Fruit fly (Drosophila melanogaster): Measurements from ENCODE around the gene CG14440.

Gene CG14440

DNA sequence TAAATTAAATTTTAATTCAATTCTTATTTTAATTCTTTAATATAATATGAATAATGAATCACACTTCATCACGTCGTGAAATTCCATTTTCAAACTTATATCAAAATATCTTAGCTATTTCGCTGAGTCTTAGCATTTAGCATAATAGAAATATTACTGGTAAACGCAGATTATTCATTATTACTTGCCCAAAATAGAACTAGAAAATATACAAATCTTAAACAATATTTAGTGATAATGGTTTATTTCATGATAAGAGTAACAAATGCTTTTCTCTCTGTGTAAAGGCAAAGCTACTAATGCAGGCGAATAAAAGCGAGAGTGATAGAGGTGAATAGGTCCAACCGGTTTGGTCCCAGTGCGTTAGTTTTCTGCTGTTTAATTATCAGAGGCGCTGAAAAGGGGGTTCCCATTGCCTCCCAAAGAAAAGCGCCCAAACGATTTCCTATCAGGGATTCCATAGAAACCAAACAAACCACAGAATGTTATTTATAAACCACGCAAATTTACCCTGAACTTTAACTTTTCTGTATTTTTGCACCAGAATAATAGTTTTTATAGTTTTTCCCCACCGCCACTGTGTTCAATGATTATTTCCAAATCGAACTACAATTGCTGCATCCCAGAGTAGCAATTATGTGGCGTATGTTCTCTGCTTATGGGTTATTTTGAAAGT, 35.4 kb downstream of the CG14440 start:
- TF ChIP-seq pan (optimal IDR thresholded peaks at IDR 0.05) (no peak), psq (optimal IDR thresholded peaks at IDR 0.05) (no peak), Dll (optimal IDR thresholded peaks at IDR 0.05) (no peak), usp (GFP tag; optimal IDR thresholded peaks at IDR 0.05) (no peak)

DNA sequence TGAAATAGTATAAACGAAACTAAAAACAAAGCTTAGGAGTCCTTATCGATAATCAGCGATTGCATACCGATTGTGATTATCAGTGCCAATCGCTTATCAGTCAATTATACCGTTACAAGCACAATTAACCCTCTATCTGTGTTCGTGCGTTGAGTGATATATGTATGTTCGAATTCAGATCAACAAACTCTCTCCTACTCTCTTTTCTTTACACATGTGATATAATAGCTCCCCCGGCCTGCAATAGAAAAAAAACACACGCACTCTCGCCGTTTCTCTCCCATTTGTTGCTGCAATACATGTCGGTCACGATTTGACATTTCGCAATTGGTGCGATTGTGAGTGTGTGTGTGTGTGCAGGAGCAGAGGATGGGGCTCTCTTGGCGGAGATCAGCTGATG, 36.0 kb downstream of the CG14440 start:
- TF ChIP-seq CG8478 (optimal IDR thresholded peaks at IDR 0.05) (no peak), psq (optimal IDR thresholded peaks at IDR 0.05) (no peak), pan (optimal IDR thresholded peaks at IDR 0.05) (no peak), EcR (GFP tag; optimal IDR thresholded peaks at IDR 0.05) (no peak), usp (GFP tag; optimal IDR thresholded peaks at IDR 0.05) (no peak), Dll (optimal IDR thresholded peaks at IDR 0.05) (no peak)

DNA sequence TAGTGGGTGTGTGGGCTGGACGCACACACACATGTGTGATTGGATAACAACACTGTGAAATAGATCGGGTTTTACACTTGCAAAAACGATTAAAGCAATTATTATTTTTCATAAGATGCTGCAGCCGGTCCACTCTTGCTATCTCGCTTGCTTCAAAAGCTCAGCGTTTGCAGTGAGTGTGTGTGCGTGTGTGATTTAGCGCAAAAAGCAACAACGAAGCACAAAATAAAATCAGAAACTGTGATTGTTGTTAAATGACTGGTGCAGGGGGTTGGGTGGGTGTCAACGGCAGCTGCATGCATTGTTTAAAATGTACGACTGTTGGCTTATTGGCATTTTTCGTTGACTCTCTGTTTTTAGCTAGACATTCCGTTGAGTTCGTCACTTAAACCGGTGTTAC, 36.5 kb downstream of the CG14440 start:
- TF ChIP-seq pan (optimal IDR thresholded peaks at IDR 0.05): no peak
- TF ChIP-seq usp (GFP tag; optimal IDR thresholded peaks at IDR 0.05): no peak
- no peak for TF ChIP-seq CG8478 (optimal IDR thresholded peaks at IDR 0.05)
- TF ChIP-seq psq (optimal IDR thresholded peaks at IDR 0.05): no peak

DNA sequence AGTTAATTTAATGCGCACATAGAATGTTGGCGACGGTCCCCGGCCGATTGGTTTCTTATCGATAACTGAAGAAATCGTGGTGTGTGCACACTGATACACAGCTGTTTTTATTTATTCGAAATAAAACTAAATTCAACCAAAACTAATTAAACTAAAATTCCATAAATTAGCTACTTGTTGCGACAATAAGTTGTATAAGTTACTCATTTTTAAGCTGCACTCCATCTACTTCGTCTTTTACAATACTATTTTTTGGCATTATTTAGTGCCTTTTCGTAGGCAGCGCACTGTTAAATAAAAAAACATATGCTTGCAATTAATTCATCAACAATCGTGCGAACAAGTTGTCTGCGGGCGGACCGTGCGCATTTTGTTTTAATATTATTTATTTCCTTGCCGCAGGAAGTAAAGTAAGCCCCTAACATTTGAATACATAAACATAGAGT, 37.0 kb downstream of the CG14440 start, which contains the start of the genes CG3224 and Ctr1A:
CG3224 (minus strand) TSS at position 71 of the 446 bp plus-strand sequence.
Ctr1A (plus strand) TSS at position 256 of the 446 bp plus-strand sequence.
- TF ChIP-seq psq (optimal IDR thresholded peaks at IDR 0.05): no peak
- no peak for TF ChIP-seq Dll (optimal IDR thresholded peaks at IDR 0.05)
- TF ChIP-seq usp (GFP tag; optimal IDR thresholded peaks at IDR 0.05): no peak
- no peak for TF ChIP-seq CG8478 (optimal IDR thresholded peaks at IDR 0.05)
- TF ChIP-seq EcR (GFP tag; optimal IDR thresholded peaks at IDR 0.05): no peak
- TF ChIP-seq pan (optimal IDR thresholded peaks at IDR 0.05): no peak

DNA sequence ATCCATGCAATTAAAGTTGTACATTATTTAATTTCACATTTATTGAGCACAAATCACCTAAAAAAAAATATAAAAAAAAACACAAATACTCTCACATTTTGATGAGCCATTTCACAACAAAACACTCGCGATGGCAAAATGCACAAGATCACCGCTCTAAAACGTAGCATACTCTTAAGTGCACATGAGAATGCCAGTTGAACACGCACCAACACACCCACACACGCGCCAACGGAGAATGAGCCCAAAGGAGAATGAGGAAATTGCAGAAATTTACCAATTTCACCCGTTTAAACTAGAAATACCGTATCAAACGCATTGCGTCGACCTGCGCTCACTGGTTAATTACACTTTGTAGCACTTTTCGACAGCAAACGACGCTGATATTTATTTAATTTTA, 38.4 kb downstream of the CG14440 start:
- TF ChIP-seq psq (optimal IDR thresholded peaks at IDR 0.05): no peak

DNA sequence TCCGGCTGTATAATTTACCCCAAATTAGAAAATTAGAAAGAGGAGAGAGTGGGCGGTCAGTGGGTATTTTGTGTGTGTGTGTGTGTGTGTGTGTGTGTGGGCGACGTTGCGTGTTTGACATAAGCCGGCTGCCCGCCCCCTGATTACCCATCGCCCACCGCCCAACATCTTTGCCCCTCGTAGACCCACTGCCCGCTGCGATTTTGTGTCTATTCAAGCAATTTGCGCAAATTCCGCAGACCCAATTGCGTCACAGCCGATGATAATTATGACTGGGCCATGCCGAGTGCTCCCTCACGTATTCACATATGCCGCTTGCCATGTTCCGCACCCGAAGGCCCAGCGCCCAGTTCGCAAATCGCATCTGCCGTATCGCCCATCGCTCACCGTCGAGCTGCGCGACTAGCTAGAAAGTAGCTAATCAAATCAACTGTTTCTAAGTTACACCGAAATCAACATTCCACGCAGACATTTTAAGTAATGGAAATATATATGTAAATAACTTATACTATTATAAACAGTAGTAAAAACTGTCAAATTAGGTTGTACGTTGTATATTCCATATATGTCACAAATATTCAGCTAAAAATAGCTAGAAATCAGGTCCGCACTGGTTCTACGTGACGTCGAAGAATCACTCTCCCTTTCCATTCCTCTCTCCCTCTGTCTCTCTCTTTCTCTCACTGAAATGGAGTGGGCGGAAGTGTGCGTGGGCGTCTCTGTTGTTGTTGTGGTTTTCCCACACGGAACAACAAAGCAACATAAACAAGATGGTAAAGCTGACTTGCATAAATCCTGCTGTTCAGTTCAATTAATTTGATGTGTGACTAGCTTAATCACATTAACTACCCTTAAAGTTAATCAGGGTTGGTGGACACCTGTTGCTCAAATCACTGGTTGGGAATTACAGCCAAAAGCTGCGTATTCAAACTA, 41.5 kb downstream of the CG14440 start:
- TF ChIP-seq psq (optimal IDR thresholded peaks at IDR 0.05) (no peak), EcR (GFP tag; optimal IDR thresholded peaks at IDR 0.05) (no peak), pan (optimal IDR thresholded peaks at IDR 0.05) (no peak), Dll (optimal IDR thresholded peaks at IDR 0.05) (no peak), usp (GFP tag; optimal IDR thresholded peaks at IDR 0.05) (no peak)

DNA sequence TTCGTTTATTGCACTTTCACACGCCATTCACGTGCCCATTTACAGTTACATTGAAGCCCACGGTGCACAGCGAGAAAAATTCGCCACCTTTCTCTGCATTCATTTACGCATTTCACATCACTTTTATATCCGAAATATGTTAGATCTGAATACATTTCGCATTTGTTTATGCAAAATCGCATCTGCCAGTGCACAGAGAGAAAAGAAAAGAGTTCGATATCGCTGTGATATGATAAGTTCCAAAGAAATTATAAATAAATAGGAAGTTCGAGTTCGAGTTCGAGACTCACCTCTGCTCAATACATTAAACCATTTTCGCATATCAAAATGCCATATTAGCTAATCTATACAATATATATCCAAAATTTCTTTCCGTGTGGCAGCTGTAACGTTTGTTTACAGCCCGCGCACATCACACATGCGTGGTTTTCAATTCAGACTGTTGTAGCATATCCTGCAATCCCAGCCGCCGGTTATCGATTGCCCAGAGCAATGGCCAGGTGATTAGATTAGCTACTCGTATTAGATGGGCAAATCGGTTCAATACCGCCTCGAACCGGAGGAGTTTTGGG, 42.3 kb downstream of the CG14440 start:
- TF ChIP-seq EcR (GFP tag; optimal IDR thresholded peaks at IDR 0.05): no peak
- TF ChIP-seq pan (optimal IDR thresholded peaks at IDR 0.05): no peak
- TF ChIP-seq usp (GFP tag; optimal IDR thresholded peaks at IDR 0.05): no peak
- no peak for TF ChIP-seq CG8478 (optimal IDR thresholded peaks at IDR 0.05)
- TF ChIP-seq psq (optimal IDR thresholded peaks at IDR 0.05): no peak
- TF ChIP-seq Dll (optimal IDR thresholded peaks at IDR 0.05): no peak

DNA sequence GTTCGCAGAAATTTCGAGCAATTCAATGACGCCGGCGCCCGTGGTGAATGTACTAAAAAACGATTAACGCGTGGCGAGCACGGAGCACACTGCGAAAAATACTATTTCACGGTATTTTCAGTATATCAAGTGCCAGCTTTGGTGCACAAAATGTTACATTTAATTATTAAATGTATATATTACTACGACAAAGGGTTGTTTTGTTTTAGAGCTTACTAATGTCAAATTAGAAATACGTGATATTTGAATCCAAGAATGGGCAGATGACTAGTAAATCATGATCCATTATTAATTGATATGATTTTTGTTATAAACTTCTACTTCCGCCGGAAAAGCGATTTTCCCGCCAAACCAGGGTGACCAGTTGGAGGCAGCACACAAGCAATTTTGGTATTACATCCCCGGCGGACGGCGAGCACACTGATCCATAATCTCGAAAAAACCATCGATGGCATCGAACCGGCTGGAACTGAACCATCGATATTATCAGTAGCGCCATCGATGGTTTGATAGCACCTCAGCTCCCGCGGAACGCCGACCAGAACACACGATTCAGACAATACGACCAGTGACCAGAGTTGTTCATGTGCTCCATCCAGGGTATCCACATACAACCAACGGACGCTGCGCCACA, 44.1 kb downstream of the CG14440 start, which contains the start of the genes CG3226 and Cdc7:
CG3226 (minus strand) TSS at position 51 of the 634 bp plus-strand sequence.
Cdc7 (plus strand) TSS at position 344 of the 634 bp plus-strand sequence.
- TF ChIP-seq pan (optimal IDR thresholded peaks at IDR 0.05): no peak
- TF ChIP-seq psq (optimal IDR thresholded peaks at IDR 0.05): no peak
- TF ChIP-seq usp (GFP tag; optimal IDR thresholded peaks at IDR 0.05): no peak
- no peak for TF ChIP-seq Dll (optimal IDR thresholded peaks at IDR 0.05)
- TF ChIP-seq CG8478 (optimal IDR thresholded peaks at IDR 0.05): no peak
- no peak for TF ChIP-seq EcR (GFP tag; optimal IDR thresholded peaks at IDR 0.05)

DNA sequence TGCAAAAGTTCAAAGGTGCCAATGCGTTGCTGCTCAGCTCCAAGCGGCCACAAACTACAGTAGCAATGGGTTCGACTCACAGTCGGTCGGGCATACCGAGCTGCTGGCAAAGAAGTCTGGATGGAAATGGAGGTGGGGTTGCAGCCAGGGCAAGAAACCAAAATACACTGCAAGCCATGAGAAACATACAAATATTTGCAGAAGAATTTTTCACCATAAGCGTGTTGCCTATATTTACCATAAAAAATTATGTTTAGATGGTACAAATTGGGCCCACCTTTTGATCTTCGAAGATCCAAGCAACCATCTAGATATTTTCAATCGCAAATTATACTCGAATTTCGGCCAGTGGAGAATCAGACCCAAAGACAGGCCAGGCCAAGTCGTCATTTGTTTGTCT, 51.5 kb downstream of the CG14440 start:
- TF ChIP-seq usp (GFP tag; optimal IDR thresholded peaks at IDR 0.05) (no peak), EcR (GFP tag; optimal IDR thresholded peaks at IDR 0.05) (no peak), Dll (optimal IDR thresholded peaks at IDR 0.05) (no peak), CG8478 (optimal IDR thresholded peaks at IDR 0.05) (no peak), psq (optimal IDR thresholded peaks at IDR 0.05) (no peak), pan (optimal IDR thresholded peaks at IDR 0.05) (no peak)
